Worm (Caenorhabditis elegans) whole organism, midembryonic: ENCODE data around the gene C44B7.5.

Experiments used
- T22C8.4 ChIP-seq: fragments of 200-800 bp; sonication (Bioruptor generic); IDR thresholded peaks from 2 replicates; pipeline ENCODE4 v1.3.6; 2022; ENCODE audit warnings: missing genetic modification characterization, missing compliant biosample characterization
- klf-2 ChIP-seq: fragments of 200-800 bp; sonication (Bioruptor generic); conservative IDR thresholded peaks from 2 replicates; pipeline ENCODE4 v1.3.6; 2022; ENCODE audit warnings: missing genetic modification reagents, missing genetic modification characterization, missing compliant biosample characterization
- ref-1 ChIP-seq: fragments of 200-800 bp; sonication (Bioruptor generic); conservative IDR thresholded peaks from 2 replicates; pipeline ENCODE4 v1.3.6; 2022; ENCODE audit warnings: missing genetic modification reagents, missing genetic modification characterization, missing compliant biosample characterization
- ztf-29 ChIP-seq: fragments of 200-800 bp; sonication (Bioruptor generic); IDR thresholded peaks from 2 replicates; pipeline ENCODE4 v1.3.6; 2022; ENCODE audit warnings: missing genetic modification reagents, missing genetic modification characterization, missing compliant biosample characterization

ce11 chrII:6884568-6884967 lies 12.2 kb upstream of the C44B7.5 start:
- no peak for TF ChIP-seq ztf-29 (GFP tag; lab: Robert Waterston, UW)
- no peak for TF ChIP-seq T22C8.4 (GFP tag; lab: Robert Waterston, UW)
- TF ChIP-seq ref-1 (GFP tag; lab: Robert Waterston, UW) = no peak
- no peak for TF ChIP-seq klf-2
